Worm (Caenorhabditis elegans) whole organism, L4 larva: ENCODE results near the gene F35H12.6.

Source experiments
- F10B5.3 ChIP-seq: sonication (generic microtip); optimal IDR thresholded peaks from 2 replicates; lab custom pipeline; 2016; ENCODE audit warnings: mild to moderate bottlenecking, missing genetic modification characterization, missing compliant biosample characterization
- F49E8.2 ChIP-seq: sonication (generic microtip); optimal IDR thresholded peaks from 2 replicates; lab custom pipeline; 2016; ENCODE audit warnings: missing compliant biosample characterization, mild to moderate bottlenecking, missing genetic modification characterization, borderline replicate concordance
- R02D3.7 ChIP-seq: fragments of 150-350 bp; sonication (generic microtip); optimal IDR thresholded peaks from 3 replicates; lab custom pipeline; 2014; ENCODE audit warnings: missing biosample characterization, missing genetic modification characterization
- Y48G9A.11 ChIP-seq: fragments of 200-800 bp; sonication (Bioruptor generic); IDR thresholded peaks from 2 replicates; pipeline ENCODE4 v1.3.6; 2022; ENCODE audit warnings: missing genetic modification reagents, missing genetic modification characterization, missing compliant biosample characterization
- Y75B8A.6 ChIP-seq: fragments of 200-800 bp; sonication (Bioruptor generic); IDR thresholded peaks from 2 replicates; pipeline ENCODE4 v1.3.6; 2022; ENCODE audit warnings: missing genetic modification reagents, missing genetic modification characterization, missing compliant biosample characterization
- aha-1 ChIP-seq: fragments of 150-350 bp; peaks from one replicate; lab custom pipeline; 2014; ENCODE audit warnings: missing biosample characterization, missing genetic modification characterization
- aly-2 ChIP-seq: sonication (generic microtip); optimal IDR thresholded peaks from 2 replicates; lab custom pipeline; 2018; ENCODE audit warnings: missing biosample characterization, missing genetic modification characterization
- attf-4 ChIP-seq: sonication (generic microtip); optimal IDR thresholded peaks from 3 replicates; lab custom pipeline; 2017; ENCODE audit warnings: missing biosample characterization, missing genetic modification characterization
- ceh-20 ChIP-seq: fragments of 200-800 bp; sonication (Bioruptor generic); IDR thresholded peaks from 2 replicates; pipeline ENCODE4 v1.3.6; 2022; ENCODE audit warnings: missing genetic modification reagents, missing genetic modification characterization, missing compliant biosample characterization
- ceh-28 ChIP-seq: fragments of 150-350 bp; optimal IDR thresholded peaks from 2 replicates; lab custom pipeline; 2014; ENCODE audit warnings: missing biosample characterization, missing genetic modification reagents, missing genetic modification characterization
- ceh-44 ChIP-seq: fragments of 200-800 bp; sonication (Bioruptor generic); IDR thresholded peaks from 2 replicates; pipeline ENCODE4 v1.3.6; 2022; ENCODE audit warnings: missing genetic modification reagents, missing genetic modification characterization, missing compliant biosample characterization
- ceh-62 ChIP-seq: sonication (generic microtip); optimal IDR thresholded peaks from 2 replicates; lab custom pipeline; 2017; ENCODE audit warnings: missing biosample characterization, missing genetic modification characterization
- cey-2 ChIP-seq: sonication (generic microtip); optimal IDR thresholded peaks from 3 replicates; lab custom pipeline; 2017; ENCODE audit warnings: missing genetic modification characterization, mild to moderate bottlenecking, missing compliant biosample characterization, antibody characterized with exemption, borderline replicate concordance; ENCODE audit not compliant: insufficient read depth
- ctbp-1 ChIP-seq: fragments of 200-800 bp; sonication (Bioruptor generic); IDR thresholded peaks from 2 replicates; pipeline ENCODE4 v1.3.6; 2022; ENCODE audit warnings: missing genetic modification reagents, missing genetic modification characterization, missing compliant biosample characterization
- daf-8 ChIP-seq: fragments of 200-800 bp; sonication (Bioruptor generic); IDR thresholded peaks from 2 replicates; pipeline ENCODE4 v1.3.6; 2022; ENCODE audit warnings: missing genetic modification characterization, missing compliant biosample characterization
- dmd-6 ChIP-seq: fragments of 200-800 bp; sonication (Bioruptor generic); IDR thresholded peaks from 2 replicates; pipeline ENCODE4 v1.3.6; 2022; ENCODE audit warnings: missing genetic modification reagents, missing genetic modification characterization, missing compliant biosample characterization
- dpl-1 ChIP-seq: fragments of 150-350 bp; optimal IDR thresholded peaks from 2 replicates; lab custom pipeline; 2014; ENCODE audit warnings: missing biosample characterization, missing genetic modification reagents, missing genetic modification characterization
- egl-27 ChIP-seq: sonication (generic microtip); optimal IDR thresholded peaks from 3 replicates; lab custom pipeline; 2017; ENCODE audit warnings: missing biosample characterization, missing genetic modification reagents, missing genetic modification characterization
- gei-8 ChIP-seq: fragments of 200-800 bp; sonication (Bioruptor generic); optimal IDR thresholded peaks from 2 replicates; lab custom pipeline; 2018; ENCODE audit warnings: mild to moderate bottlenecking, missing genetic modification characterization, missing compliant biosample characterization
- hif-1 ChIP-seq, 2 experiments: sonication (generic microtip); optimal IDR thresholded peaks; 2 replicates each; lab custom pipeline; 2016 to 2017; ENCODE audit warnings: missing compliant biosample characterization in 2 of 2, missing genetic modification characterization in 2 of 2, missing genetic modification reagents in 2 of 2, missing genotype in 2 of 2, mild to moderate bottlenecking in 1 of 2
- jun-1 ChIP-seq: fragments of 150-350 bp; optimal IDR thresholded peaks from 2 replicates; lab custom pipeline; 2014; ENCODE audit warnings: missing biosample characterization, missing genetic modification reagents, missing genetic modification characterization
- lin-1 ChIP-seq: fragments of 200-800 bp; sonication (Bioruptor generic); IDR thresholded peaks from 2 replicates; pipeline ENCODE4 v1.3.6; 2022; ENCODE audit warnings: missing genetic modification reagents, missing genetic modification characterization, missing compliant biosample characterization
- lin-39 ChIP-seq: fragments of 150-350 bp; optimal IDR thresholded peaks from 2 replicates; lab custom pipeline; 2014; ENCODE audit warnings: missing biosample characterization, missing genetic modification reagents, missing genetic modification characterization
- lsy-2 ChIP-seq, 2 experiments: fragments of 150-350 bp in 1 of 2; sonication (generic microtip) in 1 of 2; optimal IDR thresholded peaks; 2 replicates each; lab custom pipeline; 2014 to 2017; ENCODE audit warnings: missing biosample characterization in 2 of 2, missing genetic modification characterization in 2 of 2
- mdl-1 ChIP-seq, 2 experiments: fragments of 150-350 bp in 1 of 2; sonication (generic microtip) in 1 of 2; optimal IDR thresholded peaks; 2 replicates each; lab custom pipeline; 2014 to 2017; ENCODE audit warnings: missing biosample characterization in 2 of 2, missing genetic modification characterization in 2 of 2
- mdt-29 ChIP-seq: fragments of 200-800 bp; sonication (Bioruptor generic); IDR thresholded peaks from 2 replicates; pipeline ENCODE4 v1.3.6; 2022; ENCODE audit warnings: missing genetic modification reagents, missing genetic modification characterization, missing compliant biosample characterization
- mep-1 ChIP-seq: fragments of 150-350 bp; sonication (generic microtip); optimal IDR thresholded peaks from 3 replicates; lab custom pipeline; 2014; ENCODE audit warnings: missing biosample characterization, missing genetic modification characterization
- mxl-3 ChIP-seq: fragments of 200-800 bp; sonication (Bioruptor generic); optimal IDR thresholded peaks from 2 replicates; lab custom pipeline; 2018; ENCODE audit warnings: mild to moderate bottlenecking, missing genetic modification characterization, missing compliant biosample characterization
- nhr-111 ChIP-seq: fragments of 200-800 bp; sonication (Bioruptor generic); optimal IDR thresholded peaks from 2 replicates; lab custom pipeline; 2018; ENCODE audit warnings: mild to moderate bottlenecking, missing genetic modification characterization, missing compliant biosample characterization
- nhr-25 ChIP-seq: sonication (generic microtip); optimal IDR thresholded peaks from 2 replicates; lab custom pipeline; 2017; ENCODE audit warnings: missing genetic modification characterization, mild to moderate bottlenecking, missing compliant biosample characterization, antibody characterized with exemption, moderate library complexity, borderline replicate concordance; ENCODE audit not compliant: insufficient read depth
- nhr-28 ChIP-seq: fragments of 150-350 bp; optimal IDR thresholded peaks from 2 replicates; lab custom pipeline; 2014; ENCODE audit warnings: missing biosample characterization, missing genetic modification characterization
- nhr-41 ChIP-seq: fragments of 200-800 bp; sonication (Bioruptor generic); IDR thresholded peaks from 2 replicates; pipeline ENCODE4 v1.3.6; 2022; ENCODE audit warnings: missing genetic modification reagents, missing genetic modification characterization, missing compliant biosample characterization
- nhr-6 ChIP-seq: fragments of 150-350 bp; optimal IDR thresholded peaks from 2 replicates; lab custom pipeline; 2014; ENCODE audit warnings: missing biosample characterization, missing genetic modification characterization
- nhr-76 ChIP-seq: fragments of 150-350 bp; optimal IDR thresholded peaks from 2 replicates; lab custom pipeline; 2014; ENCODE audit warnings: missing biosample characterization, missing genetic modification characterization
- nhr-77 ChIP-seq: fragments of 150-350 bp; optimal IDR thresholded peaks from 2 replicates; lab custom pipeline; 2014; ENCODE audit warnings: missing biosample characterization, missing genetic modification characterization
- pqm-1 ChIP-seq: sonication (generic microtip); optimal IDR thresholded peaks from 2 replicates; lab custom pipeline; 2017; ENCODE audit warnings: missing biosample characterization, missing genetic modification characterization
- rbr-2 ChIP-seq: sonication (generic microtip); optimal IDR thresholded peaks from 2 replicates; lab custom pipeline; 2016; ENCODE audit warnings: missing genotype, missing genetic modification characterization, missing compliant biosample characterization
- set-16 ChIP-seq: fragments of 200-800 bp; sonication (Bioruptor generic); IDR thresholded peaks from 2 replicates; pipeline ENCODE4 v1.3.6; 2022; ENCODE audit warnings: missing genetic modification reagents, missing genetic modification characterization, missing compliant biosample characterization
- snpc-1.2 ChIP-seq: fragments of 200-800 bp; sonication (Bioruptor generic); IDR thresholded peaks from 2 replicates; pipeline ENCODE4 v1.3.6; 2022; ENCODE audit warnings: missing genetic modification reagents, missing genetic modification characterization, missing compliant biosample characterization
- snpc-4 ChIP-seq: fragments of 150-350 bp; optimal IDR thresholded peaks from 2 replicates; lab custom pipeline; 2014; ENCODE audit warnings: missing biosample characterization, missing genetic modification characterization
- spr-3 ChIP-seq: fragments of 200-800 bp; sonication (Bioruptor generic); optimal IDR thresholded peaks from 2 replicates; lab custom pipeline; 2018; ENCODE audit warnings: mild to moderate bottlenecking, missing genetic modification characterization, missing compliant biosample characterization
- tra-1 ChIP-seq: fragments of 200-800 bp; sonication (Bioruptor generic); IDR thresholded peaks from 2 replicates; pipeline ENCODE4 v1.3.6; 2022; ENCODE audit warnings: missing genetic modification reagents, missing genetic modification characterization, missing compliant biosample characterization
- unc-62 ChIP-seq, 3 experiments: fragments of 150-350 bp in 1 of 3; sonication (generic microtip); optimal IDR thresholded peaks in 2 of 3; peaks in 1 of 3; 1 replicate in 1 of 3; 2 replicates in 2 of 3; lab custom pipeline; 2014 to 2017; ENCODE audit warnings: missing biosample characterization in 3 of 3, missing genetic modification characterization in 3 of 3, missing genetic modification reagents in 3 of 3, missing genotype in 1 of 3
- zag-1 ChIP-seq: fragments of 150-350 bp; optimal IDR thresholded peaks from 2 replicates; lab custom pipeline; 2014; ENCODE audit warnings: missing biosample characterization, missing genetic modification characterization
- zfp-2 ChIP-seq: sonication (generic microtip); optimal IDR thresholded peaks from 2 replicates; lab custom pipeline; 2016; ENCODE audit warnings: mild to moderate bottlenecking, missing genetic modification characterization, missing compliant biosample characterization
- ztf-11 ChIP-seq: fragments of 150-350 bp; optimal IDR thresholded peaks from 2 replicates; lab custom pipeline; 2014; ENCODE audit warnings: missing biosample characterization, missing genetic modification characterization
- ztf-7 ChIP-seq: fragments of 150-350 bp; optimal IDR thresholded peaks from 2 replicates; lab custom pipeline; 2014; ENCODE audit warnings: missing biosample characterization, missing genetic modification characterization

Gene F35H12.6

DNA sequence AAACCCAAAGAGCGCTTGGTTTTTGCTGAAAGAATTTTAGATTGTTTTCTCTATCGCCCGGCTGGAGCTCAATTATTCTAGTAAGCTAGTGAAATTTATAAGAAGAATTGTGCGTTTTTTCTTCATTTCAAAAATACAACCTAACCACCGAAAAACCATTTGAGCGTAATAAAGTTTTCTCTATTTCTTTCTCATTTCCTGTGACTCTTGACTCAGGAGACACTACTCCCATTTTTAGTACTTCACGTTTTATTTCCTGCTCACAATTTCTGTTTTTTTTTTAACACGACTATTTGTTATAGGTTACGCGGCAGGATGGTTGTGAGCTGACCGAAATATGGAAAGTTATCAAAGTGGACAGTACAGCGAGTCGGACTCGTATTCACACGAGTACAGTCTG, at the start of gene F35H12.6:
F35H12.6 (plus strand) TSS at position 301 of the 400 bp plus-strand sequence.
- no peak for TF ChIP-seq lin-39
- no peak for TF ChIP-seq dpl-1 (GFP tag; lab: Kevin White, UChicago)
- no peak for TF ChIP-seq attf-4
- TF ChIP-seq hif-1 (tag; optimal IDR thresholded peaks at IDR 0.05; lab: Kevin White, UChicago): no peak
- no peak for TF ChIP-seq snpc-1.2
- no peak for TF ChIP-seq ceh-62 (tag; lab: Kevin White, UChicago)
- TF ChIP-seq dmd-6 (GFP tag; lab: Robert Waterston, UW): no peak
- no peak for TF ChIP-seq spr-3 (GFP tag; lab: Kevin White, UChicago)

DNA sequence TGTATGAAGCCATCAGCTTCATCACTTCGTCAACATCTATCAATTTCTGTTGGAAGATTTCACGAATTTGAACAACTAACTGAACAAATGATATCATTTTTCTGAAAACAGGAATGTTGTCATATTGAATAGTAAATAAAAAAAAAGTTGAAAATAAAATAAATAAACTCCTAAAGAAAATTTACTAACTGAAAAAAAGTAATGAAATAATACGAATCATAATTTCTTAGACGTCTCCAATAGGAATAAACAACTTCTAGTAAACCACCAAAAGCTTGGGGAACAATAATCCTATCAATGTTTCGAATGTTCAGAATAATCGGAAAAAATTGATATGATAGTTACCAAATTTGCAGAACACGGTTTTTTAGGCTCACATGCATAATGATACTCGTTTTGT, 49.6 kb upstream of the F35H12.6 start, which contains the start of gene cdo-1:
cdo-1 (minus strand) TSS at position 101 of the 400 bp plus-strand sequence.
- TF ChIP-seq F10B5.3 (tag; lab: Kevin White, UChicago) (no peak), R02D3.7 (tag; lab: Kevin White, UChicago) (no peak), unc-62 (GFP tag; optimal IDR thresholded peaks at IDR 0.05 in 1 of 2; lab: Kevin White, UChicago) (peak in 1 of 2 experiments; percentile 56), unc-62 (tag; optimal IDR thresholded peaks at IDR 0.05; lab: Kevin White, UChicago) (no peak)
- TF ChIP-seq, all 104 proteins: peak for 1

DNA sequence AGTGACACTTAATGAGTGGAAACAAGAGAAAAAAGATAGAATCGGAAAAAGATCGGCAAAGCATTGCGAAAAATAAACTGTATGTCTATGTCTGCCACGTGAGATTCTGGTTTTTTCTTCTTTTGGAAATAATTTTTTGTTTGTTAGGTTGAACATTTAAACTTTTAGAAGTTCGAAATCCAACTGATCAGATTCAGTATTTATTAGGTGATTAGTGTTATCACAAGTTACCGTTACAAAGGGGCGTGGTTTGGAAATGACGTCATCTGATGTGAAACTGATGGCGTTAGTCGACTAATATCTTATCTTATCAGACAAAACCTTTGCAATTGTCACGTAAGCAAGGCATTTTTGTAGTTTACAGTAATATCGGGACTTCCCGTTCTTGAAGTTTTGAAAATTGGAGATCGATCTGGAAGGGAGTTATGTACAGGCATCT, 48.8 kb upstream of the F35H12.6 start:
- TF ChIP-seq ctbp-1 (GFP tag; lab: Robert Waterston, UW) (no peak), nhr-25 (tag; lab: Kevin White, UChicago) (peak; percentile 57), ztf-11 (tag; lab: Kevin White, UChicago) (no peak), nhr-6 (tag; lab: Kevin White, UChicago) (no peak), nhr-28 (peak; percentile 81), aly-2 (no peak), nhr-41 (GFP tag; lab: Robert Waterston, UW) (no peak), unc-62 (GFP tag; optimal IDR thresholded peaks at IDR 0.05 in 1 of 2; lab: Kevin White, UChicago) (peak in 1 of 2 experiments; percentile 95), unc-62 (tag; optimal IDR thresholded peaks at IDR 0.05; lab: Kevin White, UChicago) (peak; percentile 19), aha-1 (peak; percentile 100), ceh-44 (GFP tag; lab: Robert Waterston, UW) (no peak), ceh-28 (tag; lab: Kevin White, UChicago) (no peak), mdl-1 (tag; optimal IDR thresholded peaks at IDR 0.05; lab: Kevin White, UChicago) (peak; percentile 61 to 85), lsy-2 (tag; optimal IDR thresholded peaks at IDR 0.05; lab: Kevin White, UChicago) (peak in 1 of 2 experiments; percentile 35), zag-1 (no peak), pqm-1 (no peak), tra-1 (GFP tag; lab: Robert Waterston, UW) (no peak), mep-1 (peak; percentile 54), ztf-7 (tag; lab: Kevin White, UChicago) (peak; percentile 11), jun-1 (no peak), cey-2 (tag; lab: Kevin White, UChicago) (peak; percentile 36), set-16 (GFP tag; lab: Robert Waterston, UW) (no peak), nhr-76 (tag; lab: Kevin White, UChicago) (no peak), Y48G9A.11 (GFP tag; lab: Robert Waterston, UW) (no peak), Y75B8A.6 (GFP tag; lab: Robert Waterston, UW) (no peak), mxl-3 (GFP tag; lab: Kevin White, UChicago) (peak; percentile 53), nhr-111 (GFP tag; lab: Kevin White, UChicago) (no peak), gei-8 (GFP tag; lab: Kevin White, UChicago) (no peak), attf-4 (no peak), hif-1 (tag; optimal IDR thresholded peaks at IDR 0.05; lab: Kevin White, UChicago) (peak; percentile 79 to 94), egl-27 (tag; lab: Kevin White, UChicago) (no peak), snpc-4 (tag; lab: Kevin White, UChicago) (no peak), F49E8.2 (tag; lab: Kevin White, UChicago) (no peak), ceh-62 (tag; lab: Kevin White, UChicago) (no peak), nhr-77 (tag; lab: Kevin White, UChicago) (peak; percentile 27), ceh-20 (GFP tag; lab: Robert Waterston, UW) (0 out of 2 replicates have a peak, but pooled peaks have one; percentile 46), mdt-29 (no peak), lin-1 (GFP tag; lab: Robert Waterston, UW) (0 out of 2 replicates have a peak, but pooled peaks have one; percentile 14), zfp-2 (tag; lab: Kevin White, UChicago) (no peak), rbr-2 (tag; lab: Kevin White, UChicago) (no peak), daf-8 (GFP tag; lab: Robert Waterston, UW) (no peak)
